Fruit fly (Drosophila melanogaster) whole organism: ENCODE data around the gene CIAPIN1.

Experiments used
- CG8478 ChIP-seq: fragments of >200 bp; optimal IDR thresholded peaks from 2 replicates; lab custom pipeline; 2018; ENCODE audit warnings: inconsistent platforms
- EcR ChIP-seq, 2 experiments: fragments of >200 bp; optimal IDR thresholded peaks; 2 replicates each; lab custom pipeline; 2017; ENCODE audit warnings: missing biosample characterization in 2 of 2, missing genetic modification characterization in 2 of 2, missing genetic modification reagents in 2 of 2
- psq ChIP-seq: fragments of >200 bp; optimal IDR thresholded peaks from 2 replicates; lab custom pipeline; 2017
- usp ChIP-seq: fragments of >200 bp; optimal IDR thresholded peaks from 2 replicates; lab custom pipeline; 2017; ENCODE audit warnings: missing biosample characterization, missing genetic modification characterization, mixed read lengths

- no peak for TF ChIP-seq CG8478
- no peak for TF ChIP-seq psq (lab: Kevin White, UChicago)
- TF ChIP-seq EcR (GFP tag; optimal IDR thresholded peaks at IDR 0.05; lab: Kevin White, UChicago) = no peak
- TF ChIP-seq usp = no peak
Measured at dm6 chr2L:15067832-15068231, 29.2 kb upstream of the CIAPIN1 start.
